Fruit fly (Drosophila melanogaster): ENCODE measurements around the gene CG31407.

The CG31407 gene

DNA sequence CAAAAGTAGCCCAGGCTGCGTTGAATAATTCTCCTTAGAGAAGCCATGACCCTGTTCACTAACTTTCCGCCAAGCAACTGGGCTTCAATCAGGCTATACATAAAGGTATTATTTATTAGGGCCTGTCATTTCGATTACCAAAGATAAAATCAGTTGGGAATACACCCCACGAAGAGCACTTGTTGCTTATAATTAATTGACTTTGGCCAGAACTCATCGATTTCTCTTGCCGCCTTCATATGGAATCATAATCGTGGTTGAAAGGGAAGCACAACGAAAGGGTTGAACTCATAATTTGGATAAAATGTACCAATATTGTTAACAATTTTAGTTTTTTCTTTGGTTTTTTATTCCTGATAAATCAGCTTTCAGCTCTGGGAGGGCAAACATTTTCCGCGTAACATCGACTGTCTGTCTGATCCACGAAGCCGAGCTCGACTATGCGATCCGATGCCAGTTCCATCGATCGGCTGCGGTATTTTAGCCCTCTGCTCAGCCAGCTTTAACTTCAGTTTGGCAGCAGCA lies 28.2 kb downstream of the CG31407 start, which contains the start of the genes Gr85a and Spn85F:
Gene Gr85a, minus strand, starts transcription at position 101 of the 525 bp plus-strand sequence.
Gene Spn85F, plus strand, starts transcription at position 475 of the 525 bp plus-strand sequence.
- TF ChIP-seq CG4360 (GFP tag; IDR thresholded peaks at IDR 0.05) (no peak), BEAF-32 (GFP tag; optimal IDR thresholded peaks at IDR 0.05) (no peak), Jarid2 (GFP tag; optimal IDR thresholded peaks at IDR 0.05) (no peak), CG7786 (GFP tag; optimal IDR thresholded peaks at IDR 0.05) (no peak), lilli (GFP tag; optimal IDR thresholded peaks at IDR 0.05) (no peak), Asciz (GFP tag; optimal IDR thresholded peaks at IDR 0.05) (no peak), gsb (GFP tag; IDR thresholded peaks at IDR 0.05) (no peak), stwl (tag; optimal IDR thresholded peaks at IDR 0.05) (no peak), yki (optimal IDR thresholded peaks at IDR 0.05) (no peak), Kr (GFP tag; optimal IDR thresholded peaks at IDR 0.05) (no peak), Mrtf (GFP tag; IDR thresholded peaks at IDR 0.05) (no peak), CG13424 (tag; optimal IDR thresholded peaks at IDR 0.05) (no peak), D19B (GFP tag; optimal IDR thresholded peaks at IDR 0.05) (no peak), Antp (GFP tag; optimal IDR thresholded peaks at IDR 0.05) (no peak)

- peak; percentile 47 for TF ChIP-seq Nf-YC (tag; optimal IDR thresholded peaks at IDR 0.05)
- TF ChIP-seq lov (optimal IDR thresholded peaks at IDR 0.05), result no peak
- TF ChIP-seq lov (GFP tag; IDR thresholded peaks at IDR 0.05), result no peak
- TF ChIP-seq Mes4 (GFP tag; optimal IDR thresholded peaks at IDR 0.05), result no peak
- TF ChIP-seq maf-S (GFP tag; optimal IDR thresholded peaks at IDR 0.05), result no peak
- peak; percentile 18 for TF ChIP-seq pum (GFP tag; optimal IDR thresholded peaks at IDR 0.05)
- TF ChIP-seq fd102C (GFP tag; optimal IDR thresholded peaks at IDR 0.05), result no peak
- peak; percentile 31 for TF ChIP-seq CG7839 (tag; optimal IDR thresholded peaks at IDR 0.05)
- TF ChIP-seq Hr78 (GFP tag; optimal IDR thresholded peaks at IDR 0.05), result no peak
- TF ChIP-seq CG1529 (GFP tag; optimal IDR thresholded peaks at IDR 0.05), result no peak
- TF ChIP-seq CG6854 (GFP tag; optimal IDR thresholded peaks at IDR 0.05), result no peak
- TF ChIP-seq bigmax (GFP tag; optimal IDR thresholded peaks at IDR 0.05), result no peak
- peak; percentile 50 for TF ChIP-seq dm (GFP tag; optimal IDR thresholded peaks at IDR 0.05)
- TF ChIP-seq CG1792 (GFP tag; optimal IDR thresholded peaks at IDR 0.05), result peak; percentile 36
- no peak for TF ChIP-seq CG18764 (GFP tag; optimal IDR thresholded peaks at IDR 0.05)
- peak; percentile 88 for TF ChIP-seq Med (GFP tag)
- TF ChIP-seq CG4820 (GFP tag; optimal IDR thresholded peaks at IDR 0.05), result peak; percentile 17
- TF ChIP-seq CG13624 (GFP tag; optimal IDR thresholded peaks at IDR 0.05), result peak; percentile 64
- peak; percentile 29 for TF ChIP-seq CG12155 (GFP tag; optimal IDR thresholded peaks at IDR 0.05)
- peak in 1 of 2 experiments; percentile 21 for TF ChIP-seq dpn (GFP tag; optimal IDR thresholded peaks at IDR 0.05)
- TF ChIP-seq lab (GFP tag; optimal IDR thresholded peaks at IDR 0.05), result peak; percentile 49
- peak; percentile 38 for TF ChIP-seq ind (GFP tag; optimal IDR thresholded peaks at IDR 0.05)
- TF ChIP-seq bbx (GFP tag; IDR thresholded peaks at IDR 0.05; ENCODE audit: partially characterized antibody), result peak; percentile 56
- peak; percentile 10 for TF ChIP-seq ewg (GFP tag; optimal IDR thresholded peaks at IDR 0.05)
- peak; percentile 40 for TF ChIP-seq CG18599 (GFP tag; optimal IDR thresholded peaks at IDR 0.05)
- TF ChIP-seq zf30C (GFP tag; optimal IDR thresholded peaks at IDR 0.05), result no peak
- 0 out of 3 replicates have a peak, but pooled peaks have one; percentile 26 for TF ChIP-seq CG11560 (tag; IDR thresholded peaks at IDR 0.05)
- peak; percentile 46 for TF ChIP-seq mam (GFP tag; optimal IDR thresholded peaks at IDR 0.05)
- TF ChIP-seq CG8478 (optimal IDR thresholded peaks at IDR 0.05), result no peak
- TF ChIP-seq ac (GFP tag; optimal IDR thresholded peaks at IDR 0.05), result no peak
- peak; percentile 41 for TF ChIP-seq HLH54F (GFP tag; optimal IDR thresholded peaks at IDR 0.05)
- no peak for TF ChIP-seq CG6175 (GFP tag; IDR thresholded peaks at IDR 0.05)
- peak; percentile 56 for TF ChIP-seq Dp (GFP tag; optimal IDR thresholded peaks at IDR 0.05)
- peak; percentile 78 for TF ChIP-seq hkb (optimal IDR thresholded peaks at IDR 0.05)
- no peak for TF ChIP-seq hkb (GFP tag; IDR thresholded peaks at IDR 0.05)
Measured at dm6 chr3R:9985585-9986393, 39.2 kb downstream of the CG31407 start, which contains the start of gene Art4. Gene Art4, minus strand, starts transcription at chr3R:9986060.

Measured in whole organism, embryonic.